Worm (Caenorhabditis elegans): ENCODE measurements around the gene F45D3.1.
A peak's percentile ranks its signal among the peaks of the same experiment; 100 is the strongest.

F45D3.1 gene

ce11 chrV:12575846-12576245 is 49.0 kb downstream of the F45D3.1 start:
- TF ChIP-seq sea-2 (GFP tag; IDR thresholded peaks at IDR 0.05), result 0 out of 2 replicates have a peak, but pooled peaks have one; percentile 28
- no peak for TF ChIP-seq die-1 (tag; optimal IDR thresholded peaks at IDR 0.05)
- peak; percentile 97 for TF ChIP-seq egrh-3 (GFP tag; IDR thresholded peaks at IDR 0.05)

ce11 chrV:12576495-12576947 is 49.7 kb downstream of the F45D3.1 start, which contains the start of gene grl-23:
Gene grl-23 (minus strand): TSS chrV:12576897.
- no peak for TF ChIP-seq ceh-100 (GFP tag; IDR thresholded peaks at IDR 0.05)
- no peak for TF ChIP-seq egl-44 (GFP tag; IDR thresholded peaks at IDR 0.05)
- no peak for TF ChIP-seq dox-1 (GFP tag; IDR thresholded peaks at IDR 0.05)
- no peak for TF ChIP-seq aptf-3 (GFP tag; IDR thresholded peaks at IDR 0.05)
- peak; percentile 87 for TF ChIP-seq egrh-3 (GFP tag; IDR thresholded peaks at IDR 0.05)

All from whole organism, young adult.